Fruit fly (Drosophila melanogaster) whole organism, prepupa: ENCODE results near the gene mus312.

ENCODE experiments used
- Blimp-1 ChIP-seq: fragments of 200-800 bp; sonication (Bioruptor generic); optimal IDR thresholded peaks from 3 replicates; lab custom pipeline; 2017; ENCODE audit warnings: missing biosample characterization, missing genetic modification characterization, mild to moderate bottlenecking, moderate library complexity, missing genetic modification reagents
- CG10631 ChIP-seq: fragments of 200-800 bp; sonication (Bioruptor generic); optimal IDR thresholded peaks from 2 replicates; lab custom pipeline; 2016; ENCODE audit warnings: missing biosample characterization, missing genetic modification characterization
- CG10669 ChIP-seq: fragments of 200-800 bp; sonication (Bioruptor generic); optimal IDR thresholded peaks from 3 replicates; lab custom pipeline; 2018; ENCODE audit warnings: missing biosample characterization, mild to moderate bottlenecking, missing genetic modification characterization, moderate library complexity
- CG11762 ChIP-seq: fragments of 200-800 bp; sonication (Bioruptor generic); optimal IDR thresholded peaks from 3 replicates; lab custom pipeline; 2016; ENCODE audit warnings: missing biosample characterization, missing genetic modification characterization; ENCODE audit not compliant: insufficient read depth
- CG11902 ChIP-seq: fragments of 200-800 bp; sonication (Bioruptor generic); optimal IDR thresholded peaks from 3 replicates; lab custom pipeline; 2016; ENCODE audit warnings: missing biosample characterization, missing genetic modification characterization
- CG15336 ChIP-seq: fragments of 200-800 bp; sonication (Bioruptor generic); IDR thresholded peaks from 2 replicates; pipeline ENCODE4 v1.3.6; 2022; ENCODE audit warnings: missing biosample characterization, missing genetic modification characterization
- CG1621 ChIP-seq: fragments of 200-800 bp; sonication (Bioruptor generic); optimal IDR thresholded peaks from 3 replicates; lab custom pipeline; 2018; ENCODE audit warnings: missing biosample characterization, mild to moderate bottlenecking, missing genetic modification characterization
- CG16779 ChIP-seq: fragments of 200-800 bp; sonication (Bioruptor generic); optimal IDR thresholded peaks from 3 replicates; lab custom pipeline; 2017; ENCODE audit warnings: missing biosample characterization, mild to moderate bottlenecking, missing genetic modification characterization
- CG3032 ChIP-seq: fragments of 200-800 bp; optimal IDR thresholded peaks from 2 replicates; lab custom pipeline; 2019; ENCODE audit warnings: missing biosample characterization, mild to moderate bottlenecking, missing genetic modification characterization, moderate library complexity
- CG31627 ChIP-seq: fragments of 200-800 bp; sonication (Bioruptor generic); optimal IDR thresholded peaks from 3 replicates; lab custom pipeline; 2016; ENCODE audit warnings: missing biosample characterization, missing genetic modification characterization
- CG34406 ChIP-seq: fragments of 200-800 bp; sonication (Bioruptor generic); optimal IDR thresholded peaks from 3 replicates; lab custom pipeline; 2016; ENCODE audit warnings: missing biosample characterization, missing genetic modification characterization
- CG3919 ChIP-seq: fragments of 200-800 bp; sonication (Bioruptor generic); optimal IDR thresholded peaks from 3 replicates; lab custom pipeline; 2016; ENCODE audit warnings: missing biosample characterization, missing genetic modification characterization
- CG4318 ChIP-seq: fragments of 200-800 bp; sonication (Bioruptor generic); optimal IDR thresholded peaks from 3 replicates; lab custom pipeline; 2017; ENCODE audit warnings: missing biosample characterization, mild to moderate bottlenecking, missing genetic modification characterization
- CG6163 ChIP-seq: fragments of 200-800 bp; sonication (Bioruptor generic); IDR thresholded peaks from 3 replicates; pipeline ENCODE4 v1.3.6; 2022; ENCODE audit warnings: missing biosample characterization, missing genetic modification characterization
- CG6276 ChIP-seq: fragments of 200-800 bp; sonication (Bioruptor generic); optimal IDR thresholded peaks from 2 replicates; lab custom pipeline; 2017; ENCODE audit warnings: missing biosample characterization, mild to moderate bottlenecking, missing genetic modification characterization
- CG6792 ChIP-seq: fragments of 200-800 bp; sonication (Bioruptor generic); optimal IDR thresholded peaks from 3 replicates; lab custom pipeline; 2016; ENCODE audit warnings: missing biosample characterization, missing genetic modification characterization
- CG6808 ChIP-seq: fragments of 200-800 bp; sonication (Bioruptor generic); optimal IDR thresholded peaks from 3 replicates; lab custom pipeline; 2017; ENCODE audit warnings: missing biosample characterization, missing genetic modification characterization, mild to moderate bottlenecking, moderate library complexity, missing genetic modification reagents
- CG6854 ChIP-seq: fragments of 200-800 bp; sonication (Bioruptor generic); optimal IDR thresholded peaks from 2 replicates; lab custom pipeline; 2017; ENCODE audit warnings: missing biosample characterization, mild to moderate bottlenecking, missing genetic modification characterization
- CG7368 ChIP-seq: fragments of 200-800 bp; sonication (Bioruptor generic); optimal IDR thresholded peaks from 3 replicates; lab custom pipeline; 2016; ENCODE audit warnings: missing biosample characterization, missing genetic modification characterization
- CG8119 ChIP-seq: fragments of 200-800 bp; sonication (Bioruptor generic); IDR thresholded peaks from 3 replicates; pipeline ENCODE4 v1.3.6; 2022; ENCODE audit warnings: missing biosample characterization, missing genetic modification characterization
- CG8632 ChIP-seq: fragments of 200-800 bp; sonication (Bioruptor generic); optimal IDR thresholded peaks from 3 replicates; lab custom pipeline; 2016; ENCODE audit warnings: missing biosample characterization, missing genetic modification characterization
- CG9139 ChIP-seq: fragments of 200-800 bp; sonication (Bioruptor generic); optimal IDR thresholded peaks from 3 replicates; lab custom pipeline; 2017; ENCODE audit warnings: missing biosample characterization, mild to moderate bottlenecking, missing genetic modification characterization
- Eip75B ChIP-seq: fragments of 200-800 bp; sonication (Bioruptor generic); optimal IDR thresholded peaks from 3 replicates; lab custom pipeline; 2016; ENCODE audit warnings: missing biosample characterization, missing genetic modification characterization
- Eip78C ChIP-seq: fragments of 200-800 bp; sonication (Bioruptor generic); peaks from one replicate; lab custom pipeline; 2016; ENCODE audit warnings: missing biosample characterization, missing genetic modification characterization
- Eip93F ChIP-seq: fragments of 200-800 bp; sonication (Bioruptor generic); optimal IDR thresholded peaks from 2 replicates; lab custom pipeline; 2016; ENCODE audit warnings: missing biosample characterization, mild to moderate bottlenecking, missing genetic modification characterization
- Ets21C ChIP-seq: fragments of 200-800 bp; sonication (Bioruptor generic); optimal IDR thresholded peaks from 3 replicates; lab custom pipeline; 2016; ENCODE audit warnings: missing biosample characterization, missing genetic modification characterization
- Ets96B ChIP-seq: fragments of 200-800 bp; optimal IDR thresholded peaks from 2 replicates; lab custom pipeline; 2019; ENCODE audit warnings: missing biosample characterization, mild to moderate bottlenecking, missing genetic modification characterization, moderate library complexity
- Gug ChIP-seq: fragments of 200-800 bp; sonication (Bioruptor generic); IDR thresholded peaks from 2 replicates; pipeline ENCODE4 v1.3.6; 2022; ENCODE audit warnings: missing biosample characterization, missing genetic modification characterization
- Hr38 ChIP-seq: sonication (Bioruptor generic); optimal IDR thresholded peaks from 2 replicates; lab custom pipeline; 2016; ENCODE audit warnings: missing biosample characterization, missing genetic modification characterization
- Hr39 ChIP-seq: fragments of 200-800 bp; sonication (Bioruptor generic); optimal IDR thresholded peaks from 2 replicates; lab custom pipeline; 2016; ENCODE audit warnings: missing biosample characterization, missing genetic modification characterization
- Hr4 ChIP-seq: fragments of 200-800 bp; sonication (Bioruptor generic); optimal IDR thresholded peaks from 3 replicates; lab custom pipeline; 2016; ENCODE audit warnings: missing biosample characterization, missing genetic modification characterization
- Met ChIP-seq: fragments of 200-800 bp; sonication (Bioruptor generic); optimal IDR thresholded peaks from 3 replicates; lab custom pipeline; 2016; ENCODE audit warnings: missing biosample characterization, missing genetic modification characterization
- OdsH ChIP-seq: fragments of 200-800 bp; sonication (Bioruptor generic); optimal IDR thresholded peaks from 3 replicates; lab custom pipeline; 2016; ENCODE audit warnings: missing biosample characterization, missing genetic modification characterization
- Smox ChIP-seq: fragments of 200-800 bp; sonication (Bioruptor generic); optimal IDR thresholded peaks from 3 replicates; lab custom pipeline; 2016; ENCODE audit warnings: missing biosample characterization, missing genetic modification characterization
- Sox14 ChIP-seq: fragments of 200-800 bp; sonication (Bioruptor generic); optimal IDR thresholded peaks from 3 replicates; lab custom pipeline; 2016; ENCODE audit warnings: missing biosample characterization, missing genetic modification characterization
- Sox15 ChIP-seq: fragments of 200-800 bp; sonication (Bioruptor generic); optimal IDR thresholded peaks from 3 replicates; lab custom pipeline; 2016; ENCODE audit warnings: missing biosample characterization, missing genetic modification characterization
- achi ChIP-seq: fragments of 200-800 bp; sonication (Bioruptor generic); optimal IDR thresholded peaks from 3 replicates; lab custom pipeline; 2016; ENCODE audit warnings: missing biosample characterization, missing genetic modification characterization
- acj6 ChIP-seq: fragments of 200-800 bp; sonication (Bioruptor generic); optimal IDR thresholded peaks from 3 replicates; lab custom pipeline; 2016; ENCODE audit warnings: missing biosample characterization, missing genetic modification characterization
- cyc ChIP-seq: fragments of 200-800 bp; sonication (Bioruptor generic); optimal IDR thresholded peaks from 3 replicates; lab custom pipeline; 2016; ENCODE audit warnings: missing biosample characterization, missing genetic modification characterization
- dac ChIP-seq: fragments of 200-800 bp; sonication (Bioruptor generic); optimal IDR thresholded peaks from 2 replicates; lab custom pipeline; 2017; ENCODE audit warnings: missing biosample characterization, mild to moderate bottlenecking, missing genetic modification characterization
- eg ChIP-seq: fragments of 200-800 bp; sonication (Bioruptor generic); IDR thresholded peaks from 3 replicates; pipeline ENCODE4 v1.3.6; 2022; ENCODE audit warnings: missing biosample characterization, missing genetic modification characterization
- fd59A ChIP-seq: fragments of 200-800 bp; sonication (Bioruptor generic); optimal IDR thresholded peaks from 2 replicates; lab custom pipeline; 2017; ENCODE audit warnings: missing biosample characterization, mild to moderate bottlenecking, missing genetic modification characterization, missing genetic modification reagents
- fd85E ChIP-seq: fragments of 200-800 bp; sonication (Bioruptor generic); optimal IDR thresholded peaks from 3 replicates; lab custom pipeline; 2016; ENCODE audit warnings: missing biosample characterization, missing genetic modification characterization
- fkh ChIP-seq: fragments of 200-800 bp; sonication (Bioruptor generic); optimal IDR thresholded peaks from 3 replicates; lab custom pipeline; 2017; ENCODE audit warnings: missing biosample characterization, mild to moderate bottlenecking, missing genetic modification characterization, moderate library complexity
- lz ChIP-seq: fragments of 200-800 bp; sonication (Bioruptor generic); optimal IDR thresholded peaks from 3 replicates; lab custom pipeline; 2016; ENCODE audit warnings: missing biosample characterization, missing genetic modification characterization
- net ChIP-seq: fragments of 200-800 bp; sonication (Bioruptor generic); optimal IDR thresholded peaks from 3 replicates; lab custom pipeline; 2016; ENCODE audit warnings: missing biosample characterization, missing genetic modification characterization
- pdm3 ChIP-seq: fragments of 200-800 bp; sonication (Bioruptor generic); optimal IDR thresholded peaks from 3 replicates; lab custom pipeline; 2016; ENCODE audit warnings: missing biosample characterization, missing genetic modification characterization
- salr ChIP-seq, 2 experiments: fragments of 200-800 bp; sonication (Bioruptor generic); optimal IDR thresholded peaks; 3 replicates each; lab custom pipeline; 2016 to 2018; ENCODE audit warnings: missing biosample characterization in 2 of 2, missing genetic modification characterization in 2 of 2, mild to moderate bottlenecking in 1 of 2
- spab ChIP-seq: fragments of 200-800 bp; sonication (Bioruptor generic); optimal IDR thresholded peaks from 2 replicates; lab custom pipeline; 2017; ENCODE audit warnings: missing biosample characterization, mild to moderate bottlenecking, missing genetic modification characterization, missing genetic modification reagents
- ss ChIP-seq, 2 experiments: fragments of 200-800 bp; sonication (Bioruptor generic); optimal IDR thresholded peaks; 2 replicates in 1 of 2; 3 replicates in 1 of 2; lab custom pipeline; 2017 to 2018; ENCODE audit warnings: mild to moderate bottlenecking in 2 of 2, missing biosample characterization in 2 of 2, missing genetic modification characterization in 2 of 2, moderate library complexity in 1 of 2
- svp ChIP-seq: fragments of 200-800 bp; sonication (Bioruptor generic); peaks from one replicate; lab custom pipeline; 2016; ENCODE audit warnings: missing biosample characterization, missing genetic modification characterization
- topi ChIP-seq: fragments of 200-800 bp; sonication (Bioruptor generic); optimal IDR thresholded peaks from 3 replicates; lab custom pipeline; 2016; ENCODE audit warnings: missing biosample characterization, missing genetic modification characterization
- vri ChIP-seq: fragments of 200-800 bp; sonication (Bioruptor generic); optimal IDR thresholded peaks from 3 replicates; lab custom pipeline; 2016; ENCODE audit warnings: missing biosample characterization, mild to moderate bottlenecking, missing genetic modification characterization

Gene mus312

DNA sequence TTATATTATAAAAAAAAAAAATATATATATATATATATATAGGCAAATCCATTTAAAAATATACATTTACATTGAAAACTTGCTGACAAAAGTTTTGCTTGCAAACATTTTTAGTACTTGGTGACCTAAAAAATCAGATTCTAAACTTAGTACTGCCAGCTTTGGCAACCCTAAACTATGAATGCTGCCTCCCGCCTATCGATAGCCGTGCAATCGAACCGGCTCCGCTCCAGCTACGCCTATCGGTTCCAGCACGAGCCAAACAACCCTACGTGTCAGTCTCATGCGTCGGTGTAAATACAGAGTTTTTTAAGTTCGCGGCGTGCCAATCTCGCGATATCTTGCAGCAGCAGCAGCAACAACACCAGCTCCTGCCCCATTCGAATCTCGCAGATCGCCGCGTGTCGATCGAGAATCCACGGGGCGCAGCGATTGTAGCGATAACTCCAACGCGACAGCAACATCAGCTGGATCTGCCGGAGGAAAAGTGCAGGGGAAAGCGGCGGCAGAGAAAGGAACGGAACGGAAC lies 31.5 kb downstream of the mus312 start, which contains the start of gene Sec63:
Gene Sec63 (plus strand): TSS at position 238 of the 529 bp plus-strand sequence.
- peak; percentile 38 for TF ChIP-seq CG3032 (tag; lab: Kevin White, UChicago)
- no peak for TF ChIP-seq pdm3 (GFP tag; lab: Kevin White, UChicago)
- TF ChIP-seq Blimp-1 (GFP tag; lab: Kevin White, UChicago): no peak
- peak; percentile 34 for TF ChIP-seq Eip78C
- TF ChIP-seq acj6 (GFP tag; lab: Kevin White, UChicago): peak; percentile 52
- TF ChIP-seq Met (GFP tag; lab: Kevin White, UChicago): no peak
- TF ChIP-seq fd85E (GFP tag; lab: Kevin White, UChicago): no peak
- TF ChIP-seq Ets96B (tag; lab: Kevin White, UChicago): no peak
- no peak for TF ChIP-seq CG11762 (GFP tag; lab: Kevin White, UChicago)
- TF ChIP-seq CG6854: no peak
- TF ChIP-seq Hr38 (GFP tag; lab: Kevin White, UChicago): no peak
- no peak for TF ChIP-seq CG16779 (tag; lab: Kevin White, UChicago)
- TF ChIP-seq Eip75B (GFP tag; lab: Kevin White, UChicago): no peak
- TF ChIP-seq CG11902 (GFP tag; lab: Kevin White, UChicago): peak; percentile 2
- peak; percentile 49 for TF ChIP-seq achi (GFP tag; lab: Kevin White, UChicago)
- peak; percentile 49 for TF ChIP-seq CG1621 (tag; lab: Kevin White, UChicago)
- no peak for TF ChIP-seq Sox15
- TF ChIP-seq OdsH (GFP tag; lab: Kevin White, UChicago): peak; percentile 50
- TF ChIP-seq CG34406 (GFP tag; lab: Kevin White, UChicago): peak; percentile 38
- TF ChIP-seq Sox14 (GFP tag; lab: Kevin White, UChicago): peak; percentile 20
- TF ChIP-seq CG6808 (GFP tag; lab: Kevin White, UChicago): peak; percentile 17
- TF ChIP-seq salr (GFP tag; optimal IDR thresholded peaks at IDR 0.05; lab: Kevin White, UChicago): no peak
- TF ChIP-seq Ets21C (GFP tag; lab: Kevin White, UChicago): no peak
- TF ChIP-seq CG6276: no peak
- TF ChIP-seq CG3919 (GFP tag; lab: Kevin White, UChicago): peak; percentile 17
- TF ChIP-seq CG4318 (GFP tag; lab: Kevin White, UChicago): no peak
- peak; percentile 24 for TF ChIP-seq vri (GFP tag; lab: Kevin White, UChicago)
- peak; percentile 4 for TF ChIP-seq CG6792
- peak; percentile 38 for TF ChIP-seq CG10631
- TF ChIP-seq Eip93F: peak; percentile 55
- TF ChIP-seq topi (GFP tag; lab: Kevin White, UChicago): no peak
- peak; percentile 56; the same call in 2 of the 3 replicates for TF ChIP-seq CG6163
- no peak for TF ChIP-seq Hr4 (GFP tag; lab: Kevin White, UChicago)
- no peak for TF ChIP-seq svp
- peak; percentile 56 for TF ChIP-seq CG8632
- TF ChIP-seq lz (GFP tag; lab: Kevin White, UChicago): no peak
- TF ChIP-seq ss (GFP tag; optimal IDR thresholded peaks at IDR 0.05; lab: Kevin White, UChicago): no peak
- no peak for TF ChIP-seq CG7368 (GFP tag; lab: Kevin White, UChicago)
- TF ChIP-seq eg: peak; percentile 51; the same call in 2 of the 3 replicates
- TF ChIP-seq Gug: no peak
- TF ChIP-seq Smox (GFP tag; lab: Kevin White, UChicago): no peak
- no peak for TF ChIP-seq net
- no peak for TF ChIP-seq fd59A (GFP tag; lab: Kevin White, UChicago)
- no peak for TF ChIP-seq dac (GFP tag; lab: Kevin White, UChicago)
- TF ChIP-seq Hr39 (GFP tag; lab: Kevin White, UChicago): peak; percentile 39
- TF ChIP-seq CG8119: no peak; the same call in 2 of the 3 replicates
- no peak for TF ChIP-seq spab (GFP tag; lab: Kevin White, UChicago)
- peak; percentile 57 for TF ChIP-seq CG15336 (GFP tag; lab: Robert Waterston, UW)
- peak; percentile 34 for TF ChIP-seq CG31627 (GFP tag; lab: Kevin White, UChicago)
- TF ChIP-seq CG10669 (GFP tag; lab: Kevin White, UChicago): no peak
- TF ChIP-seq fkh (GFP tag; lab: Kevin White, UChicago): peak; percentile 26
- no peak for TF ChIP-seq CG9139 (GFP tag; lab: Kevin White, UChicago)
- TF ChIP-seq cyc (GFP tag; lab: Kevin White, UChicago): no peak
